Worm (Caenorhabditis elegans) whole organism, midembryonic: ENCODE results near the gene sru-17.
"Not testable (repeated sequence)": the region's sequence is repeated elsewhere in the genome, so short reads cannot be mapped to it uniquely, and the experiment has no call there.

ENCODE experiments used
- flt-1 ChIP-seq: fragments of 200-800 bp; sonication (Bioruptor generic); IDR thresholded peaks from 2 replicates; pipeline ENCODE4 v1.3.6; 2022; ENCODE audit warnings: missing genetic modification characterization, missing compliant biosample characterization
- klf-2 ChIP-seq: fragments of 200-800 bp; sonication (Bioruptor generic); conservative IDR thresholded peaks from 2 replicates; pipeline ENCODE4 v1.3.6; 2022; ENCODE audit warnings: missing genetic modification reagents, missing genetic modification characterization, missing compliant biosample characterization
- med-1 ChIP-seq: sonication (generic microtip); optimal IDR thresholded peaks from 2 replicates; lab custom pipeline; 2017; ENCODE audit warnings: missing genetic modification characterization, mild to moderate bottlenecking, missing compliant biosample characterization, antibody characterized with exemption, missing genetic modification reagents; ENCODE audit not compliant: insufficient read depth
- tab-1 ChIP-seq: fragments of 200-800 bp; sonication (Bioruptor generic); IDR thresholded peaks from 2 replicates; pipeline ENCODE4 v1.3.6; 2022; ENCODE audit warnings: missing genetic modification characterization, missing compliant biosample characterization
- ztf-29 ChIP-seq: fragments of 200-800 bp; sonication (Bioruptor generic); IDR thresholded peaks from 2 replicates; pipeline ENCODE4 v1.3.6; 2022; ENCODE audit warnings: missing genetic modification reagents, missing genetic modification characterization, missing compliant biosample characterization

- not testable (repeated sequence) for TF ChIP-seq flt-1 (GFP tag; lab: Robert Waterston, UW); tab-1; ztf-29; med-1 (GFP tag; lab: Kevin White, UChicago); klf-2 (GFP tag; lab: Robert Waterston, UW)
These were observed 26.8 kb upstream of the sru-17 start, which contains the start of gene igdb-1 for ce11 chrIV:12478711-12479110.
